Fruit fly (Drosophila melanogaster) whole organism, embryonic: ENCODE data around the gene CG14961.
A peak's percentile ranks its signal among the peaks of the same experiment; 100 is the strongest.

ENCODE experiments used
- ATbp ChIP-seq: fragments of 200-800 bp; sonication (Bioruptor generic); optimal IDR thresholded peaks from 2 replicates; lab custom pipeline; 2017; ENCODE audit warnings: missing biosample characterization, mild to moderate bottlenecking, missing genetic modification characterization, missing genetic modification reagents
- Atf3 ChIP-seq: fragments of 200-800 bp; sonication (Bioruptor generic); optimal IDR thresholded peaks from 3 replicates; lab custom pipeline; 2016; ENCODE audit warnings: missing biosample characterization, missing genetic modification characterization
- Bdp1 ChIP-seq: fragments of 200-800 bp; sonication (Bioruptor generic); optimal IDR thresholded peaks from 3 replicates; lab custom pipeline; 2016; ENCODE audit warnings: missing biosample characterization, missing genetic modification characterization
- Blimp-1 ChIP-seq: fragments of 200-800 bp; sonication (Bioruptor generic); optimal IDR thresholded peaks from 3 replicates; lab custom pipeline; 2018; ENCODE audit warnings: missing biosample characterization, missing genetic modification characterization, mild to moderate bottlenecking, moderate library complexity, missing genetic modification reagents
- BtbVII ChIP-seq: fragments of 200-800 bp; sonication (Bioruptor generic); optimal IDR thresholded peaks from 3 replicates; lab custom pipeline; 2017; ENCODE audit warnings: missing biosample characterization, mild to moderate bottlenecking, missing genetic modification characterization
- Bteb2 ChIP-seq: fragments of 200-800 bp; sonication (Bioruptor generic); optimal IDR thresholded peaks from 2 replicates; lab custom pipeline; 2016; ENCODE audit warnings: missing biosample characterization, missing genetic modification characterization
- CG10543 ChIP-seq: fragments of 200-800 bp; sonication (Bioruptor generic); optimal IDR thresholded peaks from 3 replicates; lab custom pipeline; 2017; ENCODE audit warnings: missing biosample characterization, mild to moderate bottlenecking, missing genetic modification characterization, moderate library complexity
- CG11456 ChIP-seq: fragments of 200-800 bp; sonication (Bioruptor generic); IDR thresholded peaks from 3 replicates; pipeline ENCODE4 v1.3.6; 2022; ENCODE audit warnings: missing biosample characterization, missing genetic modification characterization
- CG11696 ChIP-seq: fragments of 200-800 bp; sonication (Bioruptor generic); IDR thresholded peaks from 2 replicates; pipeline ENCODE4 v1.3.6; 2022; ENCODE audit warnings: missing biosample characterization, missing genetic modification characterization
- CG13894 ChIP-seq: fragments of 200-800 bp; sonication (Bioruptor generic); optimal IDR thresholded peaks from 3 replicates; lab custom pipeline; 2018; ENCODE audit warnings: missing biosample characterization, mild to moderate bottlenecking, missing genetic modification characterization, moderate library complexity
- CG15269 ChIP-seq: fragments of 200-800 bp; sonication (Bioruptor generic); optimal IDR thresholded peaks from 2 replicates; lab custom pipeline; 2018; ENCODE audit warnings: missing biosample characterization, mild to moderate bottlenecking, missing genetic modification characterization, moderate library complexity
- CG17186 ChIP-seq: fragments of 200-800 bp; sonication (Bioruptor generic); optimal IDR thresholded peaks from 3 replicates; lab custom pipeline; 2017; ENCODE audit warnings: missing biosample characterization, missing genetic modification reagents, missing genetic modification characterization
- CG18262 ChIP-seq: fragments of 200-800 bp; optimal IDR thresholded peaks from 3 replicates; lab custom pipeline; 2019; ENCODE audit warnings: missing biosample characterization, mild to moderate bottlenecking, missing genetic modification characterization, moderate library complexity
- CG2889 ChIP-seq: fragments of 200-800 bp; sonication (Bioruptor generic); IDR thresholded peaks from 3 replicates; pipeline ENCODE4 v1.3.6; 2022; ENCODE audit warnings: missing biosample characterization, missing genetic modification characterization
- CG31365 ChIP-seq: fragments of 200-800 bp; sonication (Bioruptor generic); optimal IDR thresholded peaks from 2 replicates; lab custom pipeline; 2018; ENCODE audit warnings: missing biosample characterization, mild to moderate bottlenecking, missing genetic modification characterization
- CG3281 ChIP-seq: fragments of 200-800 bp; sonication (Bioruptor generic); optimal IDR thresholded peaks from 3 replicates; lab custom pipeline; 2017; ENCODE audit warnings: missing biosample characterization, mild to moderate bottlenecking, missing genetic modification characterization
- CG34422 ChIP-seq: fragments of 200-800 bp; sonication (Bioruptor generic); IDR thresholded peaks from 3 replicates; pipeline ENCODE4 v1.3.6; 2022; ENCODE audit warnings: missing biosample characterization, missing genetic modification characterization
- CG3847 ChIP-seq: fragments of 200-800 bp; sonication (Bioruptor generic); IDR thresholded peaks from 2 replicates; pipeline ENCODE4 v1.3.6; 2022; ENCODE audit warnings: missing biosample characterization, missing genetic modification characterization
- CG4404 ChIP-seq: fragments of 200-800 bp; sonication (Bioruptor generic); IDR thresholded peaks from 2 replicates; pipeline ENCODE4 v1.3.6; 2022; ENCODE audit warnings: missing biosample characterization, missing genetic modification characterization
- CG5245 ChIP-seq: fragments of 200-800 bp; sonication (Bioruptor generic); optimal IDR thresholded peaks from 3 replicates; lab custom pipeline; 2016; ENCODE audit warnings: missing biosample characterization, missing genetic modification characterization
- CG5953 ChIP-seq: fragments of 200-800 bp; sonication (Bioruptor generic); IDR thresholded peaks from 2 replicates; pipeline ENCODE4 v1.3.6; 2022; ENCODE audit warnings: missing biosample characterization, missing genetic modification characterization
- CG7357 ChIP-seq: fragments of 200-800 bp; sonication (Bioruptor generic); IDR thresholded peaks from 3 replicates; pipeline ENCODE4 v1.3.6; 2022; ENCODE audit warnings: missing biosample characterization, missing genetic modification characterization
- CG7786 ChIP-seq: fragments of 200-800 bp; sonication (Bioruptor generic); optimal IDR thresholded peaks from 2 replicates; lab custom pipeline; 2016; ENCODE audit warnings: missing biosample characterization, missing genetic modification characterization
- CG7928 ChIP-seq: fragments of 200-800 bp; sonication (Bioruptor generic); optimal IDR thresholded peaks from 2 replicates; lab custom pipeline; 2017; ENCODE audit warnings: missing biosample characterization, mild to moderate bottlenecking, missing genetic modification characterization
- CG8388 ChIP-seq: fragments of 200-800 bp; sonication (Bioruptor generic); optimal IDR thresholded peaks from 2 replicates; lab custom pipeline; 2019; ENCODE audit warnings: missing biosample characterization, mild to moderate bottlenecking, missing genetic modification characterization, moderate library complexity
- CG9437 ChIP-seq: fragments of 200-800 bp; sonication (Bioruptor generic); optimal IDR thresholded peaks from 2 replicates; lab custom pipeline; 2018; ENCODE audit warnings: missing biosample characterization, mild to moderate bottlenecking, missing genetic modification characterization
- CkIIα-i1 ChIP-seq: fragments of 200-800 bp; sonication (Bioruptor generic); IDR thresholded peaks from 2 replicates; pipeline ENCODE4 v1.3.6; 2022; ENCODE audit warnings: missing biosample characterization, missing genetic modification characterization
- D19B ChIP-seq: fragments of 200-800 bp; sonication (Bioruptor generic); optimal IDR thresholded peaks from 2 replicates; lab custom pipeline; 2017; ENCODE audit warnings: missing biosample characterization, mild to moderate bottlenecking, missing genetic modification characterization
- Hsf ChIP-seq: fragments of 200-800 bp; sonication (Bioruptor generic); optimal IDR thresholded peaks from 3 replicates; lab custom pipeline; 2016; ENCODE audit warnings: missing biosample characterization, missing genetic modification characterization
- MTF-1 ChIP-seq: fragments of 200-800 bp; sonication (Bioruptor generic); optimal IDR thresholded peaks from 2 replicates; lab custom pipeline; 2018; ENCODE audit warnings: missing biosample characterization, mild to moderate bottlenecking, missing genetic modification characterization, borderline replicate concordance
- Nf-YB ChIP-seq: fragments of 200-800 bp; sonication (Bioruptor generic); optimal IDR thresholded peaks from 3 replicates; lab custom pipeline; 2019; ENCODE audit warnings: missing biosample characterization, mild to moderate bottlenecking, missing genetic modification characterization, moderate library complexity
- Poxn ChIP-seq: fragments of 200-800 bp; sonication (Bioruptor generic); IDR thresholded peaks from 2 replicates; pipeline ENCODE4 v1.3.6; 2022; ENCODE audit warnings: missing biosample characterization, missing genetic modification characterization
- Ravus ChIP-seq: fragments of 200-800 bp; sonication (Bioruptor generic); IDR thresholded peaks from 2 replicates; pipeline ENCODE4 v1.3.6; 2022; ENCODE audit warnings: missing biosample characterization, missing genetic modification characterization
- Trl ChIP-seq, 3 experiments: fragments of >200 bp in 2 of 3; fragments of 200-800 bp in 1 of 3; sonication (Bioruptor generic) in 1 of 3; optimal IDR thresholded peaks; 2 replicates in 1 of 3; 3 replicates in 2 of 3; lab custom pipeline; 2016 to 2017; ENCODE audit warnings: missing biosample characterization in 1 of 3, missing genetic modification characterization in 1 of 3
- Xbp1 ChIP-seq: fragments of 200-800 bp; sonication (Bioruptor generic); optimal IDR thresholded peaks from 3 replicates; lab custom pipeline; 2016; ENCODE audit warnings: missing biosample characterization, mild to moderate bottlenecking, missing genetic modification characterization
- ash1 ChIP-seq: fragments of 200-800 bp; sonication (Bioruptor generic); optimal IDR thresholded peaks from 2 replicates; lab custom pipeline; 2018; ENCODE audit warnings: missing biosample characterization, mild to moderate bottlenecking, missing genetic modification characterization
- bab2 ChIP-seq: fragments of 200-800 bp; sonication (Bioruptor generic); optimal IDR thresholded peaks from 2 replicates; lab custom pipeline; 2016; ENCODE audit warnings: missing biosample characterization, missing genetic modification characterization
- caup ChIP-seq: fragments of 200-800 bp; sonication (Bioruptor generic); optimal IDR thresholded peaks from 3 replicates; lab custom pipeline; 2017; ENCODE audit warnings: missing biosample characterization, mild to moderate bottlenecking, missing genetic modification characterization, moderate library complexity; ENCODE audit not compliant: severe bottlenecking
- dmrt11E ChIP-seq: fragments of 200-800 bp; sonication (Bioruptor generic); optimal IDR thresholded peaks from 3 replicates; lab custom pipeline; 2018; ENCODE audit warnings: missing biosample characterization, mild to moderate bottlenecking, missing genetic modification characterization, moderate library complexity
- eyg ChIP-seq: fragments of 200-800 bp; sonication (Bioruptor generic); optimal IDR thresholded peaks from 3 replicates; lab custom pipeline; 2016; ENCODE audit warnings: missing biosample characterization, missing genetic modification characterization
- hb ChIP-seq: fragments of 200-800 bp; sonication (Bioruptor generic); IDR thresholded peaks from 3 replicates; pipeline ENCODE4 v1.3.6; 2022; ENCODE audit warnings: missing biosample characterization, missing genetic modification characterization; ENCODE audit not compliant: partially characterized antibody
- jigr1 ChIP-seq: fragments of 200-800 bp; sonication (Bioruptor generic); IDR thresholded peaks from 3 replicates; pipeline ENCODE4 v1.3.6; 2022; ENCODE audit warnings: missing biosample characterization, missing genetic modification characterization
- jumu ChIP-seq: fragments of 200-800 bp; sonication (Bioruptor generic); optimal IDR thresholded peaks from 3 replicates; lab custom pipeline; 2016; ENCODE audit warnings: missing biosample characterization, missing genetic modification characterization
- ken ChIP-seq: fragments of 200-800 bp; sonication (Bioruptor generic); IDR thresholded peaks from 3 replicates; pipeline ENCODE4 v1.3.6; 2022; ENCODE audit warnings: missing biosample characterization, missing genetic modification characterization
- lov ChIP-seq, 2 experiments: fragments of 200-800 bp in 1 of 2; fragments of >200 bp in 1 of 2; sonication (Bioruptor generic) in 1 of 2; IDR thresholded peaks in 1 of 2; optimal IDR thresholded peaks in 1 of 2; 2 replicates in 1 of 2; 3 replicates in 1 of 2; pipeline versions ENCODE4 v1.3.6 to Lab custom; 2017 to 2022; ENCODE audit warnings: missing biosample characterization in 1 of 2, missing genetic modification characterization in 1 of 2
- pum ChIP-seq: fragments of 200-800 bp; sonication (Bioruptor generic); optimal IDR thresholded peaks from 2 replicates; lab custom pipeline; 2016; ENCODE audit warnings: missing biosample characterization, missing genetic modification characterization
- ranshi ChIP-seq: fragments of 200-800 bp; sonication (Bioruptor generic); IDR thresholded peaks from 2 replicates; pipeline ENCODE4 v1.3.6; 2022; ENCODE audit warnings: missing biosample characterization, missing genetic modification characterization
- salm ChIP-seq: fragments of 200-800 bp; sonication (Bioruptor generic); optimal IDR thresholded peaks from 2 replicates; lab custom pipeline; 2018; ENCODE audit warnings: missing biosample characterization, mild to moderate bottlenecking, missing genetic modification characterization
- sisA ChIP-seq: fragments of 200-800 bp; sonication (Bioruptor generic); IDR thresholded peaks from 2 replicates; pipeline ENCODE4 v1.3.6; 2022; ENCODE audit warnings: missing biosample characterization, missing genetic modification characterization
- sr ChIP-seq: fragments of 200-800 bp; sonication (Bioruptor generic); IDR thresholded peaks from 3 replicates; pipeline ENCODE4 v1.3.6; 2022; ENCODE audit warnings: missing biosample characterization, missing genetic modification characterization
- twi ChIP-seq: fragments of 200-800 bp; optimal IDR thresholded peaks from 2 replicates; lab custom pipeline; 2019; ENCODE audit warnings: missing biosample characterization, mild to moderate bottlenecking, missing genetic modification characterization, moderate library complexity

CG14961 gene

dm6 chr3L:3305430-3305829, 24.4 kb upstream of the CG14961 start (continued):
- TF ChIP-seq hb (GFP tag; lab: Robert Waterston, UW) (no peak), Atf3 (GFP tag; lab: Kevin White, UChicago) (no peak), CG7928 (GFP tag; lab: Kevin White, UChicago) (no peak), bab2 (GFP tag; lab: Kevin White, UChicago) (peak; percentile 50), D19B (GFP tag; lab: Kevin White, UChicago) (no peak), Hsf (peak; percentile 15), CG34422 (GFP tag; lab: Robert Waterston, UW) (no peak), ranshi (no peak; the same call in 1 of the 2 replicates), CG3281 (GFP tag; lab: Kevin White, UChicago) (peak; percentile 55), CG7786 (GFP tag; lab: Kevin White, UChicago) (peak; percentile 17), CG13894 (no peak), Nf-YB (peak; percentile 8), CG18262 (tag; lab: Kevin White, UChicago) (peak; percentile 23), salm (tag; lab: Kevin White, UChicago) (peak; percentile 9), CkIIα-i1 (GFP tag; lab: Robert Waterston, UW) (no peak), dmrt11E (tag; lab: Kevin White, UChicago) (peak; percentile 58), eyg (no peak), CG5245 (peak; percentile 13), MTF-1 (no peak), Xbp1 (GFP tag; lab: Kevin White, UChicago) (peak; percentile 13), Bteb2 (GFP tag; lab: Kevin White, UChicago) (peak; percentile 35), Ravus (GFP tag; lab: Robert Waterston, UW) (no peak), CG7357 (GFP tag; lab: Robert Waterston, UW) (no peak), CG9437 (no peak), twi (tag; lab: Kevin White, UChicago) (no peak), ash1 (no peak), CG4404 (no peak), CG2889 (GFP tag; lab: Robert Waterston, UW) (no peak), sisA (GFP tag; lab: Robert Waterston, UW) (no peak), lov (optimal IDR thresholded peaks at IDR 0.05; lab: Kevin White, UChicago) (no peak), lov (GFP tag; IDR thresholded peaks at IDR 0.05; lab: Robert Waterston, UW) (0 out of 3 replicates have a peak, but pooled peaks have one; percentile 12), sr (GFP tag; lab: Robert Waterston, UW) (no peak), caup (GFP tag; lab: Kevin White, UChicago) (peak; percentile 68), Blimp-1 (GFP tag; lab: Kevin White, UChicago) (peak; percentile 68), Poxn (no peak), CG17186 (GFP tag; lab: Kevin White, UChicago) (peak; percentile 3), Bdp1 (GFP tag; lab: Kevin White, UChicago) (peak; percentile 23), BtbVII (GFP tag; lab: Kevin White, UChicago) (no peak), CG31365 (no peak), jigr1 (GFP tag; lab: Robert Waterston, UW) (no peak), Trl (optimal IDR thresholded peaks at IDR 0.05; lab: Kevin White, UChicago) (no peak), Trl (GFP tag; optimal IDR thresholded peaks at IDR 0.05; lab: Kevin White, UChicago) (peak; percentile 25), CG11696 (no peak), CG11456 (GFP tag; lab: Robert Waterston, UW) (no peak), CG15269 (tag; lab: Kevin White, UChicago) (peak; percentile 6), CG3847 (GFP tag; lab: Robert Waterston, UW) (no peak), pum (GFP tag; lab: Kevin White, UChicago) (no peak), ken (GFP tag; lab: Robert Waterston, UW) (no peak), jumu (GFP tag; lab: Kevin White, UChicago) (no peak), CG10543 (GFP tag; lab: Kevin White, UChicago) (no peak), CG5953 (GFP tag; lab: Robert Waterston, UW) (no peak), ATbp (peak; percentile 76), CG8388 (GFP tag; lab: Kevin White, UChicago) (no peak)
